Fruit fly (Drosophila melanogaster): ENCODE measurements around the gene CG11837.
A peak's percentile ranks its signal among the peaks of the same experiment; 100 is the strongest.

Gene CG11837

DNA sequence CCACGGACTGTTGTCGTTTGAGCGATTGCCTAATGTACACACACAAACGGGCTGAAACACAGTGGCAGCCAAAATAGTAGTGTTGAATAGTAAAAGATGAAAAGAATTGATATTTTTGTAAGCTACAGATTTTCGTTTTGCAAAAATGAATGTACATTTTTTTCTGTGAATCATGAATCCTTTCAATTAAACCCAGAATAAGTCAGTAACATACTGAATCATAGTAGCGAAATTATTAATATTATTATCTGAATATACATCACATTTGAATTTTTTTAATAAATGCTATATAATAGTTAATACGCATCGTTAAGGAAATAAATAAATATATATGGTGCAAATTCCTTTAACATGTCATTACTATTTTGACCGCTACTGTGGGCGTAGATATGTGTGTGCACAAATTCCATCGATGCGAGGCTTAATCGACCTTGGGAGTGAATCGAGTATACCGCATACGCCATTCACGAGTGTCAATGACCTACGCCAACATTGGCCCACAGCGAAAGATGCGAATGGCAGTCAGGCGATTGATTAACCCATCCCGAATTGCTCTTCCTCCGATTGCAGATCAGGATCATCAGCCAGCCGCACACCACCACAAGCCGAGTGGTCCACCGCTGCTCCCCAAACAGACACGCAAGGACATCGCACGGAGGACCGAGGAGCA lies 8.6 kb upstream of the CG11837 start (continued):
- TF ChIP-seq bcd (GFP tag; optimal IDR thresholded peaks at IDR 0.05) (no peak), CG34224 (GFP tag; IDR thresholded peaks at IDR 0.05; ENCODE audit: partially characterized antibody) (no peak), ab (GFP tag; optimal IDR thresholded peaks at IDR 0.05) (no peak), MESR4 (GFP tag; optimal IDR thresholded peaks at IDR 0.05) (no peak), Deaf1 (tag; optimal IDR thresholded peaks at IDR 0.05) (no peak), dmrt11E (tag; optimal IDR thresholded peaks at IDR 0.05) (peak; percentile 44), Trl (optimal IDR thresholded peaks at IDR 0.05) (no peak), Trl (GFP tag; optimal IDR thresholded peaks at IDR 0.05) (no peak), CG2889 (GFP tag; IDR thresholded peaks at IDR 0.05) (no peak), CG9215 (GFP tag; IDR thresholded peaks at IDR 0.05) (0 out of 2 replicates have a peak, but pooled peaks have one; percentile 14), CG6689 (GFP tag; IDR thresholded peaks at IDR 0.05) (peak; percentile 66), Dfd (GFP tag; optimal IDR thresholded peaks at IDR 0.05) (peak in 1 of 2 experiments; percentile 35), Eip74EF (GFP tag; optimal IDR thresholded peaks at IDR 0.05) (no peak), ham (GFP tag; IDR thresholded peaks at IDR 0.05) (no peak), Mes4 (GFP tag; optimal IDR thresholded peaks at IDR 0.05) (no peak), Asciz (GFP tag; optimal IDR thresholded peaks at IDR 0.05) (peak; percentile 65), CG6854 (GFP tag; optimal IDR thresholded peaks at IDR 0.05) (peak; percentile 47), CG7786 (GFP tag; optimal IDR thresholded peaks at IDR 0.05) (no peak), gro (GFP tag; optimal IDR thresholded peaks at IDR 0.05) (no peak), unpg (GFP tag; optimal IDR thresholded peaks at IDR 0.05) (peak; percentile 72), NfI (GFP tag; optimal IDR thresholded peaks at IDR 0.05) (peak; percentile 68), CG6683 (GFP tag; optimal IDR thresholded peaks at IDR 0.05) (peak; percentile 19), CG6765 (GFP tag; optimal IDR thresholded peaks at IDR 0.05) (peak; percentile 57), tna (GFP tag; IDR thresholded peaks at IDR 0.05; ENCODE audit: partially characterized antibody) (no peak), schlank (tag; optimal IDR thresholded peaks at IDR 0.05) (no peak), Dref (GFP tag; IDR thresholded peaks at IDR 0.05) (no peak), CG34376 (GFP tag; optimal IDR thresholded peaks at IDR 0.05) (peak; percentile 12), CG9876 (GFP tag; optimal IDR thresholded peaks at IDR 0.05) (no peak), CG4328 (GFP tag; optimal IDR thresholded peaks at IDR 0.05) (peak; percentile 48), esg (GFP tag; conservative IDR thresholded peaks at IDR 0.05) (peak; percentile 54), mam (GFP tag; optimal IDR thresholded peaks at IDR 0.05) (peak; percentile 41), CG11695 (GFP tag; IDR thresholded peaks at IDR 0.05) (peak; percentile 86), BtbVII (GFP tag; optimal IDR thresholded peaks at IDR 0.05) (peak; percentile 64), gcm2 (GFP tag; optimal IDR thresholded peaks at IDR 0.05) (no peak), Fer3 (tag; optimal IDR thresholded peaks at IDR 0.05) (peak; percentile 64), Vsx1 (GFP tag; optimal IDR thresholded peaks at IDR 0.05) (no peak), hkb (optimal IDR thresholded peaks at IDR 0.05) (no peak), hkb (GFP tag; IDR thresholded peaks at IDR 0.05) (peak; percentile 74), Hr3 (GFP tag; optimal IDR thresholded peaks at IDR 0.05) (peak; percentile 70), scrt (GFP tag; optimal IDR thresholded peaks at IDR 0.05) (peak; percentile 48), Aef1 (GFP tag; IDR thresholded peaks at IDR 0.05) (peak; percentile 46; the same call in 1 of the 3 replicates), Atf6 (GFP tag; IDR thresholded peaks at IDR 0.05) (peak; percentile 74), Nf-YA (GFP tag; IDR thresholded peaks at IDR 0.05) (no peak), gem (tag; optimal IDR thresholded peaks at IDR 0.05) (peak; percentile 88), dati (GFP tag; IDR thresholded peaks at IDR 0.05) (no peak), Med (GFP tag) (peak; percentile 72), CG7271 (tag; optimal IDR thresholded peaks at IDR 0.05) (no peak), HLH3B (GFP tag; IDR thresholded peaks at IDR 0.05) (peak; percentile 46; the same call in 1 of the 2 replicates), CG11085 (GFP tag; IDR thresholded peaks at IDR 0.05) (no peak), chm (GFP tag; IDR thresholded peaks at IDR 0.05) (no peak), CG17385 (GFP tag; optimal IDR thresholded peaks at IDR 0.05) (peak; percentile 75)

Measured in whole organism, embryonic.